Fruit fly (Drosophila melanogaster) whole organism, prepupa: ENCODE results near the gene fng.
A peak's percentile ranks its signal among the peaks of the same experiment; 100 is the strongest.

ENCODE experiments used
- Blimp-1 ChIP-seq: fragments of 200-800 bp; sonication (Bioruptor generic); optimal IDR thresholded peaks from 3 replicates; lab custom pipeline; 2017; ENCODE audit warnings: missing biosample characterization, missing genetic modification characterization, mild to moderate bottlenecking, moderate library complexity, missing genetic modification reagents
- CG10631 ChIP-seq: fragments of 200-800 bp; sonication (Bioruptor generic); optimal IDR thresholded peaks from 2 replicates; lab custom pipeline; 2016; ENCODE audit warnings: missing biosample characterization, missing genetic modification characterization
- CG10669 ChIP-seq: fragments of 200-800 bp; sonication (Bioruptor generic); optimal IDR thresholded peaks from 3 replicates; lab custom pipeline; 2018; ENCODE audit warnings: missing biosample characterization, mild to moderate bottlenecking, missing genetic modification characterization, moderate library complexity
- CG11294 ChIP-seq: fragments of 200-800 bp; sonication (Bioruptor generic); IDR thresholded peaks from 2 replicates; pipeline ENCODE4 v1.3.6; 2022; ENCODE audit warnings: missing biosample characterization, missing genetic modification characterization
- CG11762 ChIP-seq: fragments of 200-800 bp; sonication (Bioruptor generic); optimal IDR thresholded peaks from 3 replicates; lab custom pipeline; 2016; ENCODE audit warnings: missing biosample characterization, missing genetic modification characterization; ENCODE audit not compliant: insufficient read depth
- CG11902 ChIP-seq: fragments of 200-800 bp; sonication (Bioruptor generic); optimal IDR thresholded peaks from 3 replicates; lab custom pipeline; 2016; ENCODE audit warnings: missing biosample characterization, missing genetic modification characterization
- CG1621 ChIP-seq: fragments of 200-800 bp; sonication (Bioruptor generic); optimal IDR thresholded peaks from 3 replicates; lab custom pipeline; 2018; ENCODE audit warnings: missing biosample characterization, mild to moderate bottlenecking, missing genetic modification characterization
- CG16779 ChIP-seq: fragments of 200-800 bp; sonication (Bioruptor generic); optimal IDR thresholded peaks from 3 replicates; lab custom pipeline; 2017; ENCODE audit warnings: missing biosample characterization, mild to moderate bottlenecking, missing genetic modification characterization
- CG3032 ChIP-seq: fragments of 200-800 bp; optimal IDR thresholded peaks from 2 replicates; lab custom pipeline; 2019; ENCODE audit warnings: missing biosample characterization, mild to moderate bottlenecking, missing genetic modification characterization, moderate library complexity
- CG31627 ChIP-seq: fragments of 200-800 bp; sonication (Bioruptor generic); optimal IDR thresholded peaks from 3 replicates; lab custom pipeline; 2016; ENCODE audit warnings: missing biosample characterization, missing genetic modification characterization
- CG32006 ChIP-seq: fragments of 200-800 bp; sonication (Bioruptor generic); optimal IDR thresholded peaks from 3 replicates; lab custom pipeline; 2017; ENCODE audit warnings: missing biosample characterization, mild to moderate bottlenecking, missing genetic modification characterization
- CG3919 ChIP-seq: fragments of 200-800 bp; sonication (Bioruptor generic); optimal IDR thresholded peaks from 3 replicates; lab custom pipeline; 2016; ENCODE audit warnings: missing biosample characterization, missing genetic modification characterization
- CG4318 ChIP-seq: fragments of 200-800 bp; sonication (Bioruptor generic); optimal IDR thresholded peaks from 3 replicates; lab custom pipeline; 2017; ENCODE audit warnings: missing biosample characterization, mild to moderate bottlenecking, missing genetic modification characterization
- CG6163 ChIP-seq: fragments of 200-800 bp; sonication (Bioruptor generic); IDR thresholded peaks from 3 replicates; pipeline ENCODE4 v1.3.6; 2022; ENCODE audit warnings: missing biosample characterization, missing genetic modification characterization
- CG6792 ChIP-seq: fragments of 200-800 bp; sonication (Bioruptor generic); optimal IDR thresholded peaks from 3 replicates; lab custom pipeline; 2016; ENCODE audit warnings: missing biosample characterization, missing genetic modification characterization
- CG6808 ChIP-seq: fragments of 200-800 bp; sonication (Bioruptor generic); optimal IDR thresholded peaks from 3 replicates; lab custom pipeline; 2017; ENCODE audit warnings: missing biosample characterization, missing genetic modification characterization, mild to moderate bottlenecking, moderate library complexity, missing genetic modification reagents
- CG6854 ChIP-seq: fragments of 200-800 bp; sonication (Bioruptor generic); optimal IDR thresholded peaks from 2 replicates; lab custom pipeline; 2017; ENCODE audit warnings: missing biosample characterization, mild to moderate bottlenecking, missing genetic modification characterization
- CG8119 ChIP-seq: fragments of 200-800 bp; sonication (Bioruptor generic); IDR thresholded peaks from 3 replicates; pipeline ENCODE4 v1.3.6; 2022; ENCODE audit warnings: missing biosample characterization, missing genetic modification characterization
- CG8319 ChIP-seq: fragments of 200-800 bp; sonication (Bioruptor generic); optimal IDR thresholded peaks from 3 replicates; lab custom pipeline; 2016; ENCODE audit warnings: missing biosample characterization, missing genetic modification characterization
- CG8632 ChIP-seq: fragments of 200-800 bp; sonication (Bioruptor generic); optimal IDR thresholded peaks from 3 replicates; lab custom pipeline; 2016; ENCODE audit warnings: missing biosample characterization, missing genetic modification characterization
- Eip78C ChIP-seq: fragments of 200-800 bp; sonication (Bioruptor generic); peaks from one replicate; lab custom pipeline; 2016; ENCODE audit warnings: missing biosample characterization, missing genetic modification characterization
- Eip93F ChIP-seq: fragments of 200-800 bp; sonication (Bioruptor generic); optimal IDR thresholded peaks from 2 replicates; lab custom pipeline; 2016; ENCODE audit warnings: missing biosample characterization, mild to moderate bottlenecking, missing genetic modification characterization
- Ets21C ChIP-seq: fragments of 200-800 bp; sonication (Bioruptor generic); optimal IDR thresholded peaks from 3 replicates; lab custom pipeline; 2016; ENCODE audit warnings: missing biosample characterization, missing genetic modification characterization
- Hr4 ChIP-seq: fragments of 200-800 bp; sonication (Bioruptor generic); optimal IDR thresholded peaks from 3 replicates; lab custom pipeline; 2016; ENCODE audit warnings: missing biosample characterization, missing genetic modification characterization
- Lpt ChIP-seq: fragments of 200-800 bp; sonication (Bioruptor generic); optimal IDR thresholded peaks from 3 replicates; lab custom pipeline; 2016; ENCODE audit warnings: missing biosample characterization, missing genetic modification characterization
- OdsH ChIP-seq: fragments of 200-800 bp; sonication (Bioruptor generic); optimal IDR thresholded peaks from 3 replicates; lab custom pipeline; 2016; ENCODE audit warnings: missing biosample characterization, missing genetic modification characterization
- Smox ChIP-seq: fragments of 200-800 bp; sonication (Bioruptor generic); optimal IDR thresholded peaks from 3 replicates; lab custom pipeline; 2016; ENCODE audit warnings: missing biosample characterization, missing genetic modification characterization
- Sox102F ChIP-seq: fragments of 200-800 bp; sonication (Bioruptor generic); optimal IDR thresholded peaks from 2 replicates; lab custom pipeline; 2016; ENCODE audit warnings: missing biosample characterization, mild to moderate bottlenecking, missing genetic modification characterization
- Sox14 ChIP-seq: fragments of 200-800 bp; sonication (Bioruptor generic); optimal IDR thresholded peaks from 3 replicates; lab custom pipeline; 2016; ENCODE audit warnings: missing biosample characterization, missing genetic modification characterization
- Sox15 ChIP-seq: fragments of 200-800 bp; sonication (Bioruptor generic); optimal IDR thresholded peaks from 3 replicates; lab custom pipeline; 2016; ENCODE audit warnings: missing biosample characterization, missing genetic modification characterization
- achi ChIP-seq: fragments of 200-800 bp; sonication (Bioruptor generic); optimal IDR thresholded peaks from 3 replicates; lab custom pipeline; 2016; ENCODE audit warnings: missing biosample characterization, missing genetic modification characterization
- acj6 ChIP-seq: fragments of 200-800 bp; sonication (Bioruptor generic); optimal IDR thresholded peaks from 3 replicates; lab custom pipeline; 2016; ENCODE audit warnings: missing biosample characterization, missing genetic modification characterization
- cyc ChIP-seq: fragments of 200-800 bp; sonication (Bioruptor generic); optimal IDR thresholded peaks from 3 replicates; lab custom pipeline; 2016; ENCODE audit warnings: missing biosample characterization, missing genetic modification characterization
- dsx ChIP-seq: fragments of 200-800 bp; optimal IDR thresholded peaks from 3 replicates; lab custom pipeline; 2019; ENCODE audit warnings: missing biosample characterization, mild to moderate bottlenecking, missing genetic modification characterization, moderate library complexity; ENCODE audit not compliant: poor library complexity, severe bottlenecking
- fd59A ChIP-seq: fragments of 200-800 bp; sonication (Bioruptor generic); optimal IDR thresholded peaks from 2 replicates; lab custom pipeline; 2017; ENCODE audit warnings: missing biosample characterization, mild to moderate bottlenecking, missing genetic modification characterization, missing genetic modification reagents
- fkh ChIP-seq: fragments of 200-800 bp; sonication (Bioruptor generic); optimal IDR thresholded peaks from 3 replicates; lab custom pipeline; 2017; ENCODE audit warnings: missing biosample characterization, mild to moderate bottlenecking, missing genetic modification characterization, moderate library complexity
- lz ChIP-seq: fragments of 200-800 bp; sonication (Bioruptor generic); optimal IDR thresholded peaks from 3 replicates; lab custom pipeline; 2016; ENCODE audit warnings: missing biosample characterization, missing genetic modification characterization
- pdm3 ChIP-seq: fragments of 200-800 bp; sonication (Bioruptor generic); optimal IDR thresholded peaks from 3 replicates; lab custom pipeline; 2016; ENCODE audit warnings: missing biosample characterization, missing genetic modification characterization
- svp ChIP-seq: fragments of 200-800 bp; sonication (Bioruptor generic); peaks from one replicate; lab custom pipeline; 2016; ENCODE audit warnings: missing biosample characterization, missing genetic modification characterization

fng gene

DNA sequence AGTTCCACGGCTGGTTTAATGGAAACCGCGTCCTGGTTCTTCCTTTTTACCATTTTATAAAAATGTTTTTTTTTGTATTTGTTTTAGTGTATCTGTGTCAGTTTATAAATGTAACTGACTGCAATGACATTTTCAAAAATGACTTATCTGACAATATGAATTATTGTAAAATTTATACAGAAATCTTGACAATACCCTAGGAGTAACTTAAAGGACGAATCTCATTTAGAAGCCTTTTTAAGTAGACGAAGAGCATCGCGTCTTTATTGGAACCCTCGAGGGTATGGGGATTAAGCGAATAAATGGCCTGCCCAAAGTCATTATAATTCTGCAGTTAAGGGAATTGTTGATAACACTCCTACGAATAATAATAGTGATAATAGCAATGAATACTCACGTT is 17.4 kb upstream of the fng start, which contains the start of gene CG12983:
CG12983 (minus strand) TSS at position 101 of the 400 bp plus-strand sequence.
- TF ChIP-seq svp (GFP tag; lab: Kevin White, UChicago) (no peak), fd59A (GFP tag; lab: Kevin White, UChicago) (no peak), CG6808 (GFP tag; lab: Kevin White, UChicago) (no peak), Hr4 (no peak), CG10669 (no peak), Sox102F (GFP tag; lab: Kevin White, UChicago) (no peak), CG3032 (tag; lab: Kevin White, UChicago) (no peak), achi (GFP tag; lab: Kevin White, UChicago) (no peak), CG11762 (GFP tag; lab: Kevin White, UChicago) (no peak), CG3919 (GFP tag; lab: Kevin White, UChicago) (no peak), Sox14 (GFP tag; lab: Kevin White, UChicago) (no peak), CG8319 (no peak), Sox15 (GFP tag; lab: Kevin White, UChicago) (no peak), lz (no peak), dsx (GFP tag; lab: Kevin White, UChicago) (no peak), Smox (no peak)

DNA sequence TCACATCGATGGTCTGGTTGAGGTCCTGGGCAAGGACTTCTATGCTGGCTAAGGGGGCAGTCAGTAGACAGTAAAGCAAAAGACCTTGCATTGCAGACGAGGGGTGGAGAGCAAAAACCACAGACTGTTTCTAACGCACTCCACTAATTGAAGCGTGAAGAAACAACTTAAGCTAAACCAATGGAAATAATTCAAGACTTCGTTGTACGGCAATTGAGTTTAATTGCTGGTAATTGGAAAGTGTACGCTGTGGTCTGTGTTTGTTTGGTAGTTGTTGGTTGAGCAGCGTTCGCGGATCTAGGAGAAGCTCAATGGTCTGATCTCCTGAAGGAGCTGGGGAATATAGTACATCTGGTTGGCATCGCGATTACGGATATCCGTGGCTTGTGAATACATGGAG is 13.1 kb upstream of the fng start, which contains the start of gene CG10587:
CG10587 (minus strand) TSS at position 101 of the 400 bp plus-strand sequence.
- TF ChIP-seq CG6854 (GFP tag; lab: Kevin White, UChicago) (no peak), Hr4 (no peak)

DNA sequence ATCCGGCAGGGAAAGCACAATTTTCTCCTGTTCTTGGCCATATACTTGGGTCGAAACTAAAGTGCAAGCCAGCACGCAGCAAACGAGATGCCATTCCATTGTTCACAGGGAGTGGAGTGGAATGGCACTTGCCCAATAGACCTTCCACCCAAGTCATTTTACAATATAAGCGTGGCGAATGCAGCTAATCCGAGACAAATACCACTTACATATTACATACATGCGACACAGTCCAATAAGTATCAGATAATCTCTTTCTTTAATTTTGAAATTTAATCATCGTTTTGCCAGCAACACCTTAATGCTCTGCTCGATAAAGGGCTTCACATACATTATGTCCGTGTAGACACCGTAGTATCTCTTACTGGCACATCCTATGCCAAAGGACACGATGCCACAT is 12.0 kb upstream of the fng start, which contains the start of gene CG11037:
CG11037 (minus strand) TSS at position 101 of the 400 bp plus-strand sequence.
- TF ChIP-seq CG1621 (tag; lab: Kevin White, UChicago) (no peak), Lpt (GFP tag; lab: Kevin White, UChicago) (no peak), Hr4 (no peak)

DNA sequence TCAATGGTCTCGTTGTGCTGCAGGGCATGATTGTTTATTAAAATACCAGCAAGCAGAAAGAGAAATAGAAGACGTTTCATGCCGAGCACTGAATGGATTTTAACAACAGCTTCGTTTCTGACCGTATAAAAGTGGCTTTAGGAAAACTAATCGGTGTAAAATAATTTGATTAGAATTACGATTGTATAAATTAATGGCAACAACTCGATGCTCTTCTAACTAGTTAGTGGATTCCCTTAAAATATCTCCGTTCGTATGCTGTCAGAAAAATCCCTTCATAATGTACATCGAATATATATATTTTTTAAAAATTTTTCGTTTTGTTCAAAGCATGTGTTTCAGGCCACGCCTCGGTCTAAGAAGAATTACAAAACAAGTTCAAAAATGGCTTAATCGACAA is 7.3 kb upstream of the fng start, which contains the start of the genes Sems and CG10588:
Sems (minus strand) TSS at position 101 of the 400 bp plus-strand sequence.
CG10588 (plus strand) TSS at position 285 of the 400 bp plus-strand sequence.
- TF ChIP-seq achi (GFP tag; lab: Kevin White, UChicago) (no peak), CG31627 (GFP tag; lab: Kevin White, UChicago) (no peak), pdm3 (GFP tag; lab: Kevin White, UChicago) (no peak), Hr4 (no peak), CG11902 (GFP tag; lab: Kevin White, UChicago) (no peak), cyc (GFP tag; lab: Kevin White, UChicago) (no peak), CG32006 (no peak), CG6792 (no peak), CG6808 (GFP tag; lab: Kevin White, UChicago) (no peak), CG4318 (GFP tag; lab: Kevin White, UChicago) (no peak)

DNA sequence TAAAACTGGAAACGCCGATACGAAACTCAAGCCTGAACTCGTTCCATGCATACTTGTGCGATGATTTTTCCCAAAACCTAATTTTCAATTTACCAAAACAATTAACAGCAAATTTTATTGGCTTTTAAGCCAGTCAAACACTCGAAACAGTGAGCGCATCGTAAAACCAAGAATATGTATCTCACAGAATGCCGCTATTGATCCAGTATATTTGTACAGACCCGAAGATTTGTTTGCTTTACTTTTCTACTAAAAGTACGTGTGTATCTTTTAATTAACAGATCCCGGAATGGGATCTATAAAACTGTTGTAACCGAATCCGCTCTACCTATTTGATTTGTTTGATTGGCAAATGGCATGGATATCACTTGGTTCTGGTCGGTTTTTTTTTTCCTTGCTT is 4.8 kb upstream of the fng start:
- TF ChIP-seq Lpt (GFP tag; lab: Kevin White, UChicago) (no peak), fkh (GFP tag; lab: Kevin White, UChicago) (peak; percentile 77), Eip78C (peak; percentile 67)
- TF ChIP-seq, all 60 proteins: peak for 2

DNA sequence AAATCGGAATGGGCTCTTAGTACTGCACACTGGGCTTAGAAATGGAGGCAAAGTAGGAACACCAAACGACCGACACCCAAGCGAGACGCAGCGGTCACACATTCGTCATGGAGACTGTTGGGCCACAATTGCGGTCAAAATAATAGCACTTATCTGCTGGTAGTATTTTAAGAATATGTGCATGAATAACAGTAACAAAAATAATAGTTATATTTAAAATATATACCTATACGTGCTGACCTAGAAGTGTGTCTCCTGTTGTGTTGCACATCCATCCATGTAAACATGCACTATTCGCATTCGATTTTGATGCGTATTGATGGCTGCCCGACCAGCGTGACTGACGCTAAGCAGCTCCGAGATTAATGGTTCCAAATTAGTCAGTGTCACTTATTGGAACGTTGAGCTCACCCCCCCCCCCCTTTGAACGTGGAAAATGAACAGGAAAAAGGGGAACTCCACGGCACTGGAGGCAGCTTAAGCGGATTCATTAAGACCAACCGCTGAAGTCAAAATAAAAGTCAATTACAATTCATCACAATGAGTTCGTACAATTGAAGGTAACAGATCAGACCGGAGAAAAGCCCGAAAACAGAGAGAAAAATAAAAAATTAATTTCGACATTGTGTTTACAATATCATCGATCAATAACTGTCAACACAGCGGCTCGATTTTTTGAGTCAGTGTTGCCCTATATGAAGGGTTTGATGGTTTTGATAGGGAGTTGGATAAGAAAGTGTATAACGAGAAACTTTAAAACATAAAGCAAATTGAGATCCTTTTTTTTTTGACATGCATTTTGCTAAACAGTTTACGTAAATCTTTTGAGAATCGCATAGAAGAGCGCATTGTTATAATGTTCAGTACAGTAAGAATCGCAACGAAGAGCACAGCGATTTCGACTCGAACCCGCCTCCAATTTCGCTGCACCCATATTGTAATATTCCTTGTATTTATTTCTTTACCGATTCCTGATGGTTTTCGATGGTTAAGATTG is 3.6 kb upstream of the fng start:
- TF ChIP-seq Eip93F (GFP tag; lab: Kevin White, UChicago) (no peak), CG1621 (tag; lab: Kevin White, UChicago) (no peak), CG31627 (GFP tag; lab: Kevin White, UChicago) (peak; percentile 57), OdsH (GFP tag; lab: Kevin White, UChicago) (peak; percentile 40), Ets21C (GFP tag; lab: Kevin White, UChicago) (peak; percentile 36), lz (peak; percentile 58), Sox102F (GFP tag; lab: Kevin White, UChicago) (peak; percentile 35), CG11294 (GFP tag; lab: Robert Waterston, UW) (no peak), CG6163 (GFP tag; lab: Robert Waterston, UW) (peak; percentile 80), Blimp-1 (GFP tag; lab: Kevin White, UChicago) (peak; percentile 14), CG8119 (GFP tag; lab: Robert Waterston, UW) (0 out of 3 replicates have a peak, but pooled peaks have one; percentile 12), acj6 (GFP tag; lab: Kevin White, UChicago) (peak; percentile 54), CG4318 (GFP tag; lab: Kevin White, UChicago) (no peak), fkh (GFP tag; lab: Kevin White, UChicago) (no peak), CG8632 (peak; percentile 41), CG10631 (GFP tag; lab: Kevin White, UChicago) (no peak), CG16779 (tag; lab: Kevin White, UChicago) (no peak)
